Worm (Caenorhabditis elegans) whole organism, early embryonic: Measurements from ENCODE around the gene B0222.11.

Experiments used
- B0310.2 ChIP-seq: sonication (generic microtip); optimal IDR thresholded peaks from 2 replicates; lab custom pipeline; 2016; ENCODE audit warnings: mild to moderate bottlenecking, missing genetic modification characterization, missing compliant biosample characterization
- F13C5.2 ChIP-seq: sonication (generic microtip); optimal IDR thresholded peaks from 2 replicates; lab custom pipeline; 2017; ENCODE audit warnings: mild to moderate bottlenecking, missing genetic modification characterization, inconsistent platforms, missing compliant biosample characterization
- ama-1 ChIP-seq: fragments of 150-350 bp; optimal IDR thresholded peaks from 2 replicates; lab custom pipeline; 2014
- ceh-13 ChIP-seq: fragments of 200-800 bp; sonication (Bioruptor generic); optimal IDR thresholded peaks from 2 replicates; lab custom pipeline; 2018; ENCODE audit warnings: mild to moderate bottlenecking, missing genetic modification characterization, missing compliant biosample characterization
- flt-1 ChIP-seq: fragments of 200-800 bp; sonication (Bioruptor generic); IDR thresholded peaks from 2 replicates; pipeline ENCODE4 v1.3.6; 2022; ENCODE audit warnings: missing genetic modification characterization, missing compliant biosample characterization
- hmbx-1 ChIP-seq: sonication (generic microtip); optimal IDR thresholded peaks from 2 replicates; lab custom pipeline; 2016; ENCODE audit warnings: mild to moderate bottlenecking, missing genetic modification characterization, missing compliant biosample characterization
- hnd-1 ChIP-seq: sonication (generic microtip); optimal IDR thresholded peaks from 2 replicates; lab custom pipeline; 2016; ENCODE audit warnings: missing genetic modification characterization, missing compliant biosample characterization
- scrt-1 ChIP-seq: fragments of 200-800 bp; sonication (Bioruptor generic); IDR thresholded peaks from 2 replicates; pipeline ENCODE4 v1.3.6; 2022; ENCODE audit warnings: missing genetic modification characterization, missing compliant biosample characterization
- sea-1 ChIP-seq: fragments of 200-800 bp; sonication (Bioruptor generic); conservative IDR thresholded peaks from 2 replicates; pipeline ENCODE4 v1.3.6; 2022; ENCODE audit warnings: missing genetic modification characterization, missing compliant biosample characterization
- tbx-11 ChIP-seq: fragments of 200-800 bp; sonication (Bioruptor generic); IDR thresholded peaks from 2 replicates; pipeline ENCODE4 v1.3.6; 2022; ENCODE audit warnings: missing genetic modification characterization, missing compliant biosample characterization
- tra-4 ChIP-seq: sonication (generic microtip); optimal IDR thresholded peaks from 2 replicates; lab custom pipeline; 2017; ENCODE audit warnings: missing genetic modification characterization, missing compliant biosample characterization

DNA sequence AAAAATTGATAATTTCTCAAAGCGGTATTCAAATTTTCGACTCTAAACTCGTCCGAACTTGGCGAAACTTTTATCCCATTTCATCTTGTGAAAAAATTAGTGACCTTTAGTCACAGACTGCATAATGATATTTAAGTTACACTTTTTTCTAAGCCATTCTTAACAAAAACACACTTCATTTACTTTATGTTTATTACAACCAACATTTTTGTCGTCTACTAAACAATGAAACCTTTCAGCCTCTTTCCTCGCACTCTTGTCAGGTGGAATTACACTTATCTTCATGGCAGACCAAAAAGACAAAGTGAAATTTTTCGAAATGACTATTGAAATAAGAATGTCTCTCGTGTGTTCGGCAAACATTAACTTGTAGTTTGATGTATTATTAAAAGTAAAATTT lies 4.1 kb downstream of the B0222.11 start:
- no peak for TF ChIP-seq tbx-11 (GFP tag; lab: Robert Waterston, UW)
- no peak for TF ChIP-seq ceh-13 (GFP tag; lab: Kevin White, UChicago)
- no peak for TF ChIP-seq F13C5.2 (tag; lab: Kevin White, UChicago)
- TF ChIP-seq ama-1 (lab: Kevin White, UChicago), result no peak
- TF ChIP-seq hnd-1 (tag; lab: Kevin White, UChicago), result no peak
- TF ChIP-seq flt-1, result no peak
- no peak for TF ChIP-seq B0310.2 (tag; lab: Kevin White, UChicago)
- TF ChIP-seq tra-4, result no peak
- TF ChIP-seq hmbx-1 (tag; lab: Kevin White, UChicago), result no peak
- TF ChIP-seq sea-1 (GFP tag; lab: Robert Waterston, UW), result no peak
- TF ChIP-seq scrt-1 (GFP tag; lab: Robert Waterston, UW), result no peak
